Worm (Caenorhabditis elegans): ENCODE measurements around the gene srt-30.

- TF ChIP-seq fkh-10 (GFP tag; optimal IDR thresholded peaks at IDR 0.05) (no peak), aly-2 (tag; optimal IDR thresholded peaks at IDR 0.05) (no peak)
Observed at ce11 chrV:3771437-3772256, 28.6 kb downstream of the srt-30 start, which contains the start of the genes R08E5.1 and rips-1.
